Worm (Caenorhabditis elegans): ENCODE results near the gene gly-11.

ce11 chrIII:12160929-12161328 is 16.1 kb downstream of the gly-11 start:
- TF ChIP-seq him-1 (tag; optimal IDR thresholded peaks at IDR 0.05) (no peak), W03F9.2 (tag; optimal IDR thresholded peaks at IDR 0.05) (no peak)
